Worm (Caenorhabditis elegans): Measurements from ENCODE around the gene flp-20.
A peak's percentile ranks its signal among the peaks of the same experiment; 100 is the strongest.

DNA sequence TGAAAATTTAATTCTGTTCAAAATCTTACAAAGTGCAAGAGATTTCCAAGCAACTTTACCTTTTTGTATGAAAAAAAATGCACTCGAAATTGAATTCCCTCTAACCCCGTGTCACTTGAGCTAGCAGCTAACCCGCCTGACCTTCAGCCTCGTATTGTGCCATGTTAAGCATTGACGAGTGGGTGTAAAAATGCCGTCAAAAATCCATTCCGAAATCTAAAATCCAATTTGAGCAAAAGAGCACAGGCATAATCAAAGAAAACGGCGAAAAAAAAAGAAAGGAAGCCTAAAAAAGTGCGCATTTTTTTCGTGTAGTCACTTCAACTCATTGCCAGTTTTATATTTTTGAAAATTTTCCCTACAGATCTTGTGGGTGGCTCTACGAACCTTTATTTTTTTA lies 14.8 kb upstream of the flp-20 start, which contains the start of gene pkc-2:
- TF ChIP-seq nhr-76 (tag; optimal IDR thresholded peaks at IDR 0.05) (no peak), egl-27 (tag; optimal IDR thresholded peaks at IDR 0.05) (no peak), nhr-12 (tag; optimal IDR thresholded peaks at IDR 0.05) (no peak), elt-2 (tag; optimal IDR thresholded peaks at IDR 0.05) (no peak), ama-1 (optimal IDR thresholded peaks at IDR 0.05) (no peak), zag-1 (tag; optimal IDR thresholded peaks at IDR 0.05) (no peak), fkh-10 (GFP tag; optimal IDR thresholded peaks at IDR 0.05) (peak; percentile 88), fos-1 (tag; optimal IDR thresholded peaks at IDR 0.05) (no peak), R02D3.7 (tag; optimal IDR thresholded peaks at IDR 0.05) (no peak), unc-39 (tag; optimal IDR thresholded peaks at IDR 0.05) (no peak), pha-4 (tag; optimal IDR thresholded peaks at IDR 0.05) (no peak), ceh-28 (tag; optimal IDR thresholded peaks at IDR 0.05) (no peak)
